Fruit fly (Drosophila melanogaster) whole organism, wandering third instar larva: ENCODE measurements around the gene CG9577.

Source experiments
- Abd-B ChIP-seq: fragments of >200 bp; optimal IDR thresholded peaks from 2 replicates; lab custom pipeline; 2017; ENCODE audit warnings: missing biosample characterization, missing genetic modification characterization
- CG32264 ChIP-seq: fragments of 200-800 bp; sonication (Bioruptor generic); optimal IDR thresholded peaks from 2 replicates; lab custom pipeline; 2016; ENCODE audit warnings: missing biosample characterization, missing genetic modification characterization
- CG9705 ChIP-seq: fragments of 200-800 bp; sonication (Bioruptor generic); optimal IDR thresholded peaks from 2 replicates; lab custom pipeline; 2018; ENCODE audit warnings: missing biosample characterization, mild to moderate bottlenecking, missing genetic modification characterization
- CrebA ChIP-seq: fragments of 200-800 bp; sonication (Bioruptor generic); optimal IDR thresholded peaks from 2 replicates; lab custom pipeline; 2016; ENCODE audit warnings: missing biosample characterization, mild to moderate bottlenecking, missing genetic modification characterization, borderline replicate concordance
- Dif ChIP-seq: fragments of 200-275, 200-300 bp; sonication (Bioruptor generic); optimal IDR thresholded peaks from 2 replicates; lab custom pipeline; 2018; ENCODE audit warnings: missing biosample characterization, missing genetic modification characterization; ENCODE audit not compliant: partially characterized antibody
- GATAd ChIP-seq: sonication (Bioruptor generic); optimal IDR thresholded peaks from 2 replicates; lab custom pipeline; 2016; ENCODE audit warnings: missing biosample characterization, missing genetic modification characterization
- HLH106 ChIP-seq: fragments of 200-800 bp; optimal IDR thresholded peaks from 3 replicates; lab custom pipeline; 2019; ENCODE audit warnings: missing biosample characterization, mild to moderate bottlenecking, missing genetic modification characterization, moderate library complexity
- Hnf4 ChIP-seq: fragments of 200-800 bp; sonication (Bioruptor generic); optimal IDR thresholded peaks from 2 replicates; lab custom pipeline; 2016; ENCODE audit warnings: missing biosample characterization, mild to moderate bottlenecking, missing genetic modification characterization
- Hr78 ChIP-seq: fragments of >200 bp; optimal IDR thresholded peaks from 2 replicates; lab custom pipeline; 2017; ENCODE audit warnings: missing biosample characterization, missing genetic modification characterization
- Jra ChIP-seq: sonication (Bioruptor generic); optimal IDR thresholded peaks from 2 replicates; lab custom pipeline; 2016; ENCODE audit warnings: missing biosample characterization, missing genetic modification characterization
- Myc ChIP-seq: fragments of >200 bp; optimal IDR thresholded peaks from 2 replicates; lab custom pipeline; 2017
- OdsH ChIP-seq: fragments of 200-800 bp; sonication (Bioruptor generic); optimal IDR thresholded peaks from 2 replicates; lab custom pipeline; 2016; ENCODE audit warnings: missing biosample characterization, mild to moderate bottlenecking, missing genetic modification characterization
- Rel ChIP-seq, 2 experiments: fragments of 200-800 bp; sonication (Bioruptor generic) in 1 of 2; optimal IDR thresholded peaks; 2 replicates in 1 of 2; 3 replicates in 1 of 2; lab custom pipeline; 2016 to 2019; ENCODE audit warnings: mild to moderate bottlenecking in 2 of 2, missing biosample characterization in 2 of 2, missing genetic modification characterization in 2 of 2, moderate library complexity in 1 of 2
- Sp1 ChIP-seq: fragments of 200-800 bp; sonication (Bioruptor generic); optimal IDR thresholded peaks from 3 replicates; lab custom pipeline; 2019; ENCODE audit warnings: missing biosample characterization, mild to moderate bottlenecking, missing genetic modification characterization, moderate library complexity
- Vsx2 ChIP-seq: fragments of 200-300, 225-300 bp; sonication (Bioruptor generic); optimal IDR thresholded peaks from 2 replicates; lab custom pipeline; 2018; ENCODE audit warnings: missing biosample characterization, missing genetic modification characterization; ENCODE audit not compliant: partially characterized antibody
- br ChIP-seq: fragments of 200-800 bp; sonication (Bioruptor generic); optimal IDR thresholded peaks from 2 replicates; lab custom pipeline; 2016; ENCODE audit warnings: missing biosample characterization, missing genetic modification characterization
- brk ChIP-seq: fragments of 200-800 bp; sonication (Bioruptor generic); optimal IDR thresholded peaks from 2 replicates; lab custom pipeline; 2016; ENCODE audit warnings: missing biosample characterization, mild to moderate bottlenecking, missing genetic modification characterization
- dl ChIP-seq, 2 experiments: fragments of 175-275, 200-275 bp in 1 of 2; fragments of 200-275 bp in 1 of 2; sonication (Bioruptor generic); optimal IDR thresholded peaks; lab custom pipeline; 2018; ENCODE audit warnings: mild to moderate bottlenecking in 2 of 2, missing biosample characterization in 2 of 2, missing genetic modification characterization in 2 of 2, moderate library complexity in 2 of 2; ENCODE audit not compliant: partially characterized antibody in 2 of 2, insufficient read depth in 1 of 2
- dmrt93B ChIP-seq: fragments of 200-800 bp; sonication (Bioruptor generic); optimal IDR thresholded peaks from 2 replicates; lab custom pipeline; 2018; ENCODE audit warnings: missing biosample characterization, mild to moderate bottlenecking, missing genetic modification characterization
- dsf ChIP-seq: sonication (Bioruptor generic); optimal IDR thresholded peaks from 2 replicates; lab custom pipeline; 2016; ENCODE audit warnings: missing biosample characterization, missing genetic modification characterization, borderline replicate concordance
- ey ChIP-seq: fragments of 200-800 bp; sonication (Bioruptor generic); optimal IDR thresholded peaks from 2 replicates; lab custom pipeline; 2016; ENCODE audit warnings: missing biosample characterization, missing genetic modification characterization
- foxo ChIP-seq, 2 experiments: fragments of 200-800 bp; sonication (Bioruptor generic); optimal IDR thresholded peaks; 2 replicates in 1 of 2; 3 replicates in 1 of 2; lab custom pipeline; 2016 to 2017; ENCODE audit warnings: missing biosample characterization in 2 of 2, missing genetic modification characterization in 2 of 2
- fru ChIP-seq: fragments of 200-800 bp; sonication (Bioruptor generic); optimal IDR thresholded peaks from 3 replicates; lab custom pipeline; 2016; ENCODE audit warnings: missing biosample characterization, mild to moderate bottlenecking, missing genetic modification characterization
- h ChIP-seq: fragments of 200-800 bp; sonication (Bioruptor generic); optimal IDR thresholded peaks from 3 replicates; lab custom pipeline; 2016; ENCODE audit warnings: missing biosample characterization, mild to moderate bottlenecking, missing genetic modification characterization
- jim ChIP-seq: fragments of 175-275, 200-325 bp; sonication (Bioruptor generic); optimal IDR thresholded peaks from 2 replicates; lab custom pipeline; 2016; ENCODE audit warnings: missing biosample characterization, mild to moderate bottlenecking, missing genetic modification characterization
- lola ChIP-seq: fragments of >200 bp; optimal IDR thresholded peaks from 2 replicates; lab custom pipeline; 2017; ENCODE audit warnings: missing biosample characterization, missing genetic modification characterization
- pan ChIP-seq: fragments of >200 bp; optimal IDR thresholded peaks from 2 replicates; lab custom pipeline; 2017
- psq ChIP-seq: fragments of 200-800 bp; sonication (Bioruptor generic); optimal IDR thresholded peaks from 3 replicates; lab custom pipeline; 2017; ENCODE audit warnings: missing biosample characterization, mild to moderate bottlenecking, missing genetic modification characterization, moderate library complexity
- rgr ChIP-seq: fragments of 200-800 bp; sonication (Bioruptor generic); optimal IDR thresholded peaks from 3 replicates; lab custom pipeline; 2016; ENCODE audit warnings: missing biosample characterization, mild to moderate bottlenecking, missing genetic modification characterization
- sage ChIP-seq: fragments of 200-800 bp; sonication (Bioruptor generic); optimal IDR thresholded peaks from 2 replicates; lab custom pipeline; 2016; ENCODE audit warnings: missing biosample characterization, mild to moderate bottlenecking, missing genetic modification characterization
- sv ChIP-seq: fragments of 200-800 bp; sonication (Bioruptor generic); optimal IDR thresholded peaks from 3 replicates; lab custom pipeline; 2016; ENCODE audit warnings: missing biosample characterization, missing genetic modification characterization
- tai ChIP-seq: sonication (Bioruptor generic); optimal IDR thresholded peaks from 2 replicates; lab custom pipeline; 2016; ENCODE audit warnings: missing biosample characterization, missing genetic modification characterization
- usp ChIP-seq: fragments of >200 bp; optimal IDR thresholded peaks from 2 replicates; lab custom pipeline; 2017; ENCODE audit warnings: missing biosample characterization, missing genetic modification characterization
- woc ChIP-seq: sonication (Bioruptor generic); optimal IDR thresholded peaks from 2 replicates; lab custom pipeline; 2016; ENCODE audit warnings: missing biosample characterization, mild to moderate bottlenecking, missing genetic modification characterization

CG9577 gene

dm6 chrX:20159679-20160140 lies 6.8 kb upstream of the CG9577 start, which contains the start of gene Rab35:
TSS of gene Rab35 (minus strand) at chrX:20159872.
- peak; percentile 2 for TF ChIP-seq sage
- TF ChIP-seq Jra (GFP tag; lab: Kevin White, UChicago), result peak; percentile 40
- peak; percentile 43 for TF ChIP-seq Hnf4
- peak; percentile 24 for TF ChIP-seq sv (GFP tag; lab: Kevin White, UChicago)
- peak; percentile 17 for TF ChIP-seq rgr (GFP tag; lab: Kevin White, UChicago)
- TF ChIP-seq h (GFP tag; lab: Kevin White, UChicago), result peak; percentile 29
- TF ChIP-seq dsf, result peak; percentile 4
- TF ChIP-seq brk (GFP tag; lab: Kevin White, UChicago), result no peak
- peak in 1 of 2 experiments; percentile 0 for TF ChIP-seq foxo (GFP tag; optimal IDR thresholded peaks at IDR 0.05; lab: Kevin White, UChicago)
- TF ChIP-seq psq (GFP tag; lab: Kevin White, UChicago), result no peak
- no peak for TF ChIP-seq br
- no peak for TF ChIP-seq Dif
- TF ChIP-seq, all 38 proteins: peak for 8

- TF ChIP-seq Hr78 (no peak), Dif (no peak), foxo (GFP tag; optimal IDR thresholded peaks at IDR 0.05; lab: Kevin White, UChicago) (peak in 1 of 2 experiments; percentile 5), h (GFP tag; lab: Kevin White, UChicago) (no peak), ey (GFP tag; lab: Kevin White, UChicago) (no peak), Vsx2 (GFP tag; lab: Kevin White, UChicago) (no peak), HLH106 (tag; lab: Kevin White, UChicago) (peak; percentile 21)
Observed at dm6 chrX:20162586-20162985, 3.9 kb upstream of the CG9577 start.

dm6 chrX:20165773-20166412 lies 580 bp upstream of the CG9577 start, which contains the start of gene Phf7:
TSS of gene Phf7 (minus strand) at chrX:20165830.
- TF ChIP-seq rgr (GFP tag; lab: Kevin White, UChicago) (no peak), Dif (no peak), Rel (GFP tag; optimal IDR thresholded peaks at IDR 0.05; lab: Kevin White, UChicago) (no peak), Rel (tag; optimal IDR thresholded peaks at IDR 0.05; lab: Kevin White, UChicago) (peak; percentile 2), woc (peak; percentile 50), jim (GFP tag; lab: Kevin White, UChicago) (no peak), psq (GFP tag; lab: Kevin White, UChicago) (no peak), Hr78 (no peak), CrebA (GFP tag; lab: Kevin White, UChicago) (no peak), sv (GFP tag; lab: Kevin White, UChicago) (no peak), Hnf4 (peak; percentile 23), pan (lab: Kevin White, UChicago) (no peak), br (no peak), sage (no peak)

- TF ChIP-seq HLH106 (tag; lab: Kevin White, UChicago) (peak; percentile 55), Jra (GFP tag; lab: Kevin White, UChicago) (peak; percentile 4), fru (GFP tag; lab: Kevin White, UChicago) (no peak), Hnf4 (peak; percentile 45), Rel (GFP tag; optimal IDR thresholded peaks at IDR 0.05; lab: Kevin White, UChicago) (no peak), Rel (tag; optimal IDR thresholded peaks at IDR 0.05; lab: Kevin White, UChicago) (peak; percentile 13), Hr78 (no peak), h (GFP tag; lab: Kevin White, UChicago) (peak; percentile 21), woc (peak; percentile 16), CG9705 (GFP tag; lab: Kevin White, UChicago) (peak; percentile 26)
Observed at dm6 chrX:20169898-20170297, 3.4 kb downstream of the CG9577 start, which contains the start of the genes CG9581 and CG9578. TSS of gene CG9581 (minus strand) at chrX:20169981. TSS of gene CG9578 (plus strand) at chrX:20170222.

DNA sequence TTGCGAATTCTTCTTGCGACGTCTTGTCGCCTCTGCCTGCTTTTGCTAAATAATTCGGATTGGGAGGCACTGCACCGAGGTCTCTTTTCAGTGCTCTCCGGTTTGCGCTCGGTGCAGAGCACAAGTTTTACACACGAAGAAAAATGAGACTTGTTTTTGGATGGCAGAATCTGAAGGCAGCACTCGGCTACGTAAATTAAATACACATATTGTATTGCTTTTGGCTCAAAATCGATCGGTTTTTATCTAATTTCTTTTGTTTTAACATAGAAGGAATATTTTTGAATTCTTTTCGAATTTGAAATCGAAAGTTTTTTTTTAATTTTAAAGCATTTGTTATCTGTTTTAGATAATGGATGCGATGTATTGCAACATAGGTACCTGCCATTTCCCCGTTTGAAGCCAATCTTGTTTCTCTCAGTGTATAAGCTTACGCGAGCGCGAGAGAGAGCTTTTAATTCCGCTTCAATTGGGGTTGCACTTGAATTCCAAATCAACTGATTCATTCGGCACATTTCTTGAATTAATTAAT lies 7.1 kb downstream of the CG9577 start, which contains the start of gene AnxB10:
Gene AnxB10 (minus strand): TSS at position 51 of the 532 bp plus-strand sequence.
- TF ChIP-seq Myc (no peak), Hr78 (no peak), Abd-B (no peak), Hnf4 (peak; percentile 79), usp (GFP tag; lab: Kevin White, UChicago) (no peak), lola (no peak), Sp1 (GFP tag; lab: Kevin White, UChicago) (peak; percentile 92), brk (GFP tag; lab: Kevin White, UChicago) (no peak), dsf (peak; percentile 15), sage (peak; percentile 81), CG9705 (GFP tag; lab: Kevin White, UChicago) (peak; percentile 85), br (peak; percentile 91), tai (no peak), pan (lab: Kevin White, UChicago) (no peak), Jra (GFP tag; lab: Kevin White, UChicago) (peak; percentile 72), psq (GFP tag; lab: Kevin White, UChicago) (peak; percentile 82), GATAd (GFP tag; lab: Kevin White, UChicago) (peak; percentile 6), OdsH (GFP tag; lab: Kevin White, UChicago) (peak; percentile 90), CG32264 (peak; percentile 70), dmrt93B (GFP tag; lab: Kevin White, UChicago) (peak; percentile 92), woc (peak; percentile 86), dl (GFP tag; optimal IDR thresholded peaks at IDR 0.05; lab: Kevin White, UChicago; ENCODE audit: insufficient read depth in 1 of 2, partially characterized antibody in 2 of 2) (no peak), foxo (GFP tag; optimal IDR thresholded peaks at IDR 0.05; lab: Kevin White, UChicago) (peak; percentile 46 to 91), ey (GFP tag; lab: Kevin White, UChicago) (peak; percentile 93), HLH106 (tag; lab: Kevin White, UChicago) (peak; percentile 91), fru (GFP tag; lab: Kevin White, UChicago) (peak; percentile 93), sv (GFP tag; lab: Kevin White, UChicago) (peak; percentile 15), h (GFP tag; lab: Kevin White, UChicago) (peak; percentile 92), CrebA (GFP tag; lab: Kevin White, UChicago) (no peak), Dif (peak; percentile 37)
